Fruit fly (Drosophila melanogaster): Measurements from ENCODE around the gene Csp.
A peak's percentile ranks its signal among the peaks of the same experiment; 100 is the strongest.

The Csp gene

DNA sequence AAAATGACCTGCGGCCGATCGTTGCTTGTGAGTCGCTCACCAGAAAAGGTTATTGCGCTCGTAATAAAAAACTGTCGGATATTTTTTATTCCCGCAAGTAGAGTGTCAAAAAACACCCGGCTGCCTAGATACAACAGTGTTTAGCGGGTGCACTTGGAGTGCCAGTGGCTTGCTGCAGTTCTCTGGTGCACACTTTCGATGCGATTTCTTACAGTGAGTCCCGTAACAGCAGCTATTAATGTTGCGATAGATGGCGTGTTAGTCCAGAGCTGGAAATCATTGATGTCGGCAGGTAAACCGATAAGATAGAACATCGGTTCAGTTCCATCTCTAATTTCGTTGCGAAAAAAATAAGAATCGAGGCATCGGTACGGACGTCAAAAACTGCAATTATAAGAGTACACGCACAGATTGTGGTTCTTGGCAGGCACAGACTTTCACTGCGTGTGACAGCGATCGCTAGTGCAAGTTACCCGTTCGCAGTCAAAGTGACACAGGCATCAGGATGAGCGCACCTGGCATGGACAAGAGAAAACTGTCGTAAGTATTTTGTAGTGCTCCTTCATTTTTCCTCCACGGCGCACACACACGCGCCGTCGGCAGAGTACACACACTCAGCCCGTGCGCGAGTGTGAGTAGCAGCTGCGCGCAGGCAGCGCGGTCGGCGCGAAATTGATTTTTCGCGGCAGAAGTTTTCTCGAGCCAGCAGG lies at the start of gene Csp:
TSS of gene Csp (plus strand) at position 135 of the 710 bp plus-strand sequence.
- TF ChIP-seq Abd-B (GFP tag; optimal IDR thresholded peaks at IDR 0.05) (no peak), psq (GFP tag; optimal IDR thresholded peaks at IDR 0.05) (no peak), fru (GFP tag; optimal IDR thresholded peaks at IDR 0.05) (peak; percentile 49), rgr (GFP tag; optimal IDR thresholded peaks at IDR 0.05) (peak; percentile 28), woc (GFP tag; optimal IDR thresholded peaks at IDR 0.05) (peak; percentile 52), HLH106 (tag; optimal IDR thresholded peaks at IDR 0.05) (peak; percentile 13), dl (GFP tag; optimal IDR thresholded peaks at IDR 0.05; ENCODE audit: insufficient read depth in 1 of 2, partially characterized antibody in 2 of 2) (no peak), h (GFP tag; optimal IDR thresholded peaks at IDR 0.05) (peak; percentile 66), tai (GFP tag; optimal IDR thresholded peaks at IDR 0.05) (no peak), N (GFP tag; optimal IDR thresholded peaks at IDR 0.05) (no peak), CG9705 (GFP tag; optimal IDR thresholded peaks at IDR 0.05) (no peak), OdsH (GFP tag; optimal IDR thresholded peaks at IDR 0.05) (peak; percentile 19), CrebA (GFP tag; optimal IDR thresholded peaks at IDR 0.05; ENCODE audit: borderline replicate concordance) (no peak), dmrt93B (GFP tag; optimal IDR thresholded peaks at IDR 0.05) (no peak), ey (GFP tag; optimal IDR thresholded peaks at IDR 0.05) (peak; percentile 33), Jra (GFP tag; optimal IDR thresholded peaks at IDR 0.05) (peak; percentile 35), GATAd (GFP tag; optimal IDR thresholded peaks at IDR 0.05) (no peak), Hr83 (GFP tag; optimal IDR thresholded peaks at IDR 0.05; ENCODE audit: poor library complexity, severe bottlenecking) (peak; percentile 68), Mio (GFP tag; optimal IDR thresholded peaks at IDR 0.05) (no peak), Dif (GFP tag; optimal IDR thresholded peaks at IDR 0.05; ENCODE audit: partially characterized antibody) (no peak), br (GFP tag; optimal IDR thresholded peaks at IDR 0.05) (peak; percentile 67), Sp1 (GFP tag; optimal IDR thresholded peaks at IDR 0.05) (peak; percentile 49), Myc (optimal IDR thresholded peaks at IDR 0.05) (peak; percentile 28), lola (GFP tag; optimal IDR thresholded peaks at IDR 0.05) (no peak), Dfd (GFP tag; optimal IDR thresholded peaks at IDR 0.05) (no peak), foxo (GFP tag; optimal IDR thresholded peaks at IDR 0.05) (peak in 1 of 2 experiments; percentile 66), jim (GFP tag; optimal IDR thresholded peaks at IDR 0.05) (no peak), Hnf4 (GFP tag; optimal IDR thresholded peaks at IDR 0.05) (peak; percentile 67)

DNA sequence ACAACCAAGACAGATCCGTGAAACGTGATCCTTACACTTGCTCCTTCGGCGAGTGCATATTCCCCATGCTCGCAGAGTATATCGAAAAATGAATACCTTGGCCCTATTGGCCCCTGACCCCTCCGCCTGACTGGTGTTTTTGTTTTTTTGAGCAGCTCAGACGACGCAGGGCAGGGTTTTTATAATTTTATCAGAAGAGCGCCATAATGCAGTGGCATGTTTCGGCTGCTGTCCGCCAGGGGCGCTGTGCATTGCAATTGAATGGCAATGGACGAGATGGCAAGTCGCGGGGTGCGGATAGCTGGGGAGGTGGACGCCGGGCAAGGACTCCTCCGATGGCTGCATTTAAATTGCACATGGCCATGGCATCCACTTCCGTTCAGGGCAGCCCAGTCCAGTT lies 44.1 kb upstream of the Csp start:
- TF ChIP-seq Abd-B (GFP tag; optimal IDR thresholded peaks at IDR 0.05) (no peak), CG9705 (GFP tag; optimal IDR thresholded peaks at IDR 0.05) (no peak), HLH106 (tag; optimal IDR thresholded peaks at IDR 0.05) (no peak), sage (GFP tag; optimal IDR thresholded peaks at IDR 0.05) (no peak), psq (GFP tag; optimal IDR thresholded peaks at IDR 0.05) (no peak), OdsH (GFP tag; optimal IDR thresholded peaks at IDR 0.05) (no peak), Hr83 (GFP tag; optimal IDR thresholded peaks at IDR 0.05; ENCODE audit: poor library complexity, severe bottlenecking) (no peak), lola (GFP tag; optimal IDR thresholded peaks at IDR 0.05) (no peak), Myc (optimal IDR thresholded peaks at IDR 0.05) (no peak), Hnf4 (GFP tag; optimal IDR thresholded peaks at IDR 0.05) (no peak), Vsx2 (GFP tag; optimal IDR thresholded peaks at IDR 0.05; ENCODE audit: partially characterized antibody) (no peak)

DNA sequence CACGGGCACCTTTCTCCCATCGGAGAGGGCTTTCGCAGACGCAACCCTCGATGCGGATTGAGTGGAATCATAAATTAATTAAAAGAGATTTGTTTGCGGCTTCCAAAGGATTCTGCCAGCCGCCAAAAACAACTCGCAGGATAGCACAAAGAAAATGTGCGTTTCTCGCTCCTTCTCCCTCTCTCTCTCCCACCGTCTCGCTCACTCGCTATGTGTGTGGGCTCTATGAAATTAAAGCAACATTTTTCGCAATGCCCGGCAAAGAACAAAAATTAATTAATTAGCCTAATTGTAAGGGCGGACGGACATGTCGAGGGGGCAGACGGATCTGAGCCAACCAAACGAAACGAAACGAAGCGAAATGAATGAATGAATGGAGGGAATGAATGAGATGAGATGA lies 29.5 kb upstream of the Csp start:
- no peak for TF ChIP-seq woc (GFP tag; optimal IDR thresholded peaks at IDR 0.05)
- TF ChIP-seq Hr78 (GFP tag; optimal IDR thresholded peaks at IDR 0.05): no peak
- no peak for TF ChIP-seq pan (optimal IDR thresholded peaks at IDR 0.05)
- TF ChIP-seq sv (GFP tag; optimal IDR thresholded peaks at IDR 0.05): no peak

DNA sequence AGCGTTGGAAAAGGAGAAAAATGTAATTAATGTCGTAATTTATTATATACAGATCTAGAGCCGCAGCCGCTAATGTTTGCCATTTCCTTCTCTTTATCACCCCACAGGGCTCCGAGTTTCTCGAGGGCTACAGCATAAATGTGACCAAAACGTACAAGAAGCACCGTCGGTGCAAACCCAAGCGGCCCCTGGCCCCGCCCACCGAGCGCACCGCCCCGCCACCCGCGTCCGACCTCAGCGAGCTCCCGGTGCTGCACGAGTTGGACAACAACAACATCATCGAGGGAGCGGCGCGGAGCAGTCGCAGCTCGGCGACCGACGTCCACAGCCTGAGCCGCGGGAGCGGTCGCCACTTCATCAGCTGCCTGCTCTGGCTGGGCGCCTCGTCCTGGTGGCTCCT lies 24.9 kb upstream of the Csp start:
- TF ChIP-seq Dfd (GFP tag; optimal IDR thresholded peaks at IDR 0.05) (peak; percentile 98), Abd-B (GFP tag; optimal IDR thresholded peaks at IDR 0.05) (no peak)

Data from whole organism, wandering third instar larva.